Worm (Caenorhabditis elegans): Measurements from ENCODE around the gene K12B6.9.

Gene K12B6.9

DNA sequence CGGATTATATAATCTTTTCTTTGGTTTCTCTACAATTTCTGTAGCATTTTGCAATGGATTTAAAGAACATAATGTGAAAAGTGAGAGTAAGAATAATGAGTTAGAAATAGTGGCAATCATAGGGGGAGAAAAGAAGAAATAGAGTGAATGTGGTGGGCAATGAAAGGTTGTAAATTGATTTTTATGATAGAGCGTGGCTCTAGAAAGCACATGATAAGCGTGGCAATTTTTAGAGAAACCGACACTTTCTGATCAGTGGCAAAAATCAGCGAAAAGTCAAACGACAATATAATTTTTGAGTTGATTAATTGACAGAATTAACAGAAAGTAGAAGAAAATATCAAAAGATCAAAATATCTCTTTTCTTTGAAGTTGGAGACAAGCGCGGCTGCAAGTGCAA lies at the start of gene K12B6.9:
K12B6.9 (minus strand) TSS at position 266 of the 400 bp plus-strand sequence.
- TF ChIP-seq nhr-12 (tag; optimal IDR thresholded peaks at IDR 0.05) (no peak), pqm-1 (tag; optimal IDR thresholded peaks at IDR 0.05) (peak; percentile 25), elt-2 (tag; optimal IDR thresholded peaks at IDR 0.05) (peak; percentile 75)

DNA sequence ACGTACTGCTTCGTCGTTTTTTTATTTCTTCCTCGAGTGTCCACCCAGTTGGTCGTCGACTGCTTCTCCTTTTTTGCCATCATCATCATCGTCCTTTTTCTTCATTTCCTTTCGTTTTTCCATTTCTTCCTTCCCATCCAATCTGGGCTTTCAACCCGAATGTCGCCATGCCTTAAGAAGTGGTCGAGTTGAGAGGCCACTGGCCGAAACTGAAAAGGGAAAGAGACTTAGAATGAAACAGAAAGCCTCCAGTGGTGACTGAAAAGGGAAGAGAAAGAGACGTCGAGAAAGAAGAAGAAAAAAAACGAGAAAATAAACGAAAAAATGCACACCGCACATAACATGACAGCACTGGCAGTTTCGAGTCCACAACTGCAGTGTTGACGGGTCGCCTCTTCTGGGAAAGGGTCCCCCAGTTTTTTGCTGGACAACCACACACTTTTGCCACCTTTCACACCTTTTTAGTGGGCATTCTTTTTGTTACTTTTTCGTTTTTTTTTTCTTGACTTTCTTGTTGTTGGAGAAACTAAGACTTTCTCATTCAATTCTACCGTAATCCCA lies 48.7 kb upstream of the K12B6.9 start:
- no peak for TF ChIP-seq zag-1 (tag; optimal IDR thresholded peaks at IDR 0.05)
- TF ChIP-seq nhr-43 (tag; optimal IDR thresholded peaks at IDR 0.05; ENCODE audit: poor library complexity, severe bottlenecking), result no peak
- TF ChIP-seq nfya-1 (tag; optimal IDR thresholded peaks at IDR 0.05; ENCODE audit: insufficient read depth), result peak; percentile 78
- TF ChIP-seq hmg-11 (tag; optimal IDR thresholded peaks at IDR 0.05), result peak; percentile 2

DNA sequence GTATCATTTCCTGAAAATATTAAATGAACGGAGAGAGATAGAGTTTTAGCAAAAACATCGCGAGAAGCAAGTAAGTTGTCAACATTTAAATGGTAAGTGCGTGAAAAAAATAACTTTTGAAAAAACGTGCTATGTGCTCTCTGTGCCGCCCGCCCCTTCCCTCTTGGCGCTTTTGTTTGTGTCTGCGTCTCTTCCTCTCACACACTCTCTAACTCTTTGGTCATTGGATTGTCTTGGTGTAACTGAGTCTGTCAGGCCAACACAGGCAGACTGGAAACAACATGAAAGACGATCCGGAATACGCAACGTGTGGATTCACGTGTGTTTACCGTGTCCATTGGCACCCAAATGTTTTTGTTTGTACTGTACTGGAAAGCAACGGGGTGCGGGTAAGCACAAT lies 43.6 kb upstream of the K12B6.9 start, which contains the start of gene T28C12.6:
T28C12.6 (minus strand) TSS at position 12 of the 400 bp plus-strand sequence.
- TF ChIP-seq egl-27 (tag; optimal IDR thresholded peaks at IDR 0.05) (no peak), mdl-1 (tag; optimal IDR thresholded peaks at IDR 0.05) (no peak), hmg-11 (tag; optimal IDR thresholded peaks at IDR 0.05) (no peak), jun-1 (tag; optimal IDR thresholded peaks at IDR 0.05) (no peak), ceh-82 (tag; optimal IDR thresholded peaks at IDR 0.05) (no peak), nhr-25 (tag; optimal IDR thresholded peaks at IDR 0.05) (no peak), fkh-2 (tag; optimal IDR thresholded peaks at IDR 0.05) (no peak), ztf-11 (tag; optimal IDR thresholded peaks at IDR 0.05) (no peak), nhr-12 (tag; optimal IDR thresholded peaks at IDR 0.05) (no peak), pqm-1 (tag; optimal IDR thresholded peaks at IDR 0.05) (no peak), eor-1 (tag; optimal IDR thresholded peaks at IDR 0.05) (no peak), ztf-4 (tag; optimal IDR thresholded peaks at IDR 0.05) (no peak), nfya-1 (tag; optimal IDR thresholded peaks at IDR 0.05; ENCODE audit: insufficient read depth) (no peak)

DNA sequence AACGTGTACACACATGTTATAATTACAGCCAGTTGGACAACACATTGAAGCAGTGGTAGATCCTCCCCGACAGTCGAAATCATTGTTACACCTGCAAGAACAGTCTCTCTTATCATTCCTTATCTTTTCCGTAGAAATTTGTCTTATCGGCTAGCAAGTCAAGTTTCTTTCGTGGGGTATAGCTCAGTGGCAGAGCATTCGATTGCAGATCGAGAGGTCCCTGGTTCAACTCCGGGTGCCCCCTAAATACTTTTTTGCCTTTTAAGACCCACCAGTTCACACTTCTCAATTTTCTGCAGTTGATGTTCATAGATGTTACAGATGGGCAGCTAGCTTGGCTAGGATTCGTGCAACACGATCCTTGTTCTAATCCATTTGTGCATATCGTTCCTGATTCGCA lies 42.8 kb upstream of the K12B6.9 start:
- TF ChIP-seq nhr-43 (tag; optimal IDR thresholded peaks at IDR 0.05; ENCODE audit: poor library complexity, severe bottlenecking) (peak; percentile 35), elt-2 (tag; optimal IDR thresholded peaks at IDR 0.05) (peak; percentile 57), eor-1 (tag; optimal IDR thresholded peaks at IDR 0.05) (no peak)

DNA sequence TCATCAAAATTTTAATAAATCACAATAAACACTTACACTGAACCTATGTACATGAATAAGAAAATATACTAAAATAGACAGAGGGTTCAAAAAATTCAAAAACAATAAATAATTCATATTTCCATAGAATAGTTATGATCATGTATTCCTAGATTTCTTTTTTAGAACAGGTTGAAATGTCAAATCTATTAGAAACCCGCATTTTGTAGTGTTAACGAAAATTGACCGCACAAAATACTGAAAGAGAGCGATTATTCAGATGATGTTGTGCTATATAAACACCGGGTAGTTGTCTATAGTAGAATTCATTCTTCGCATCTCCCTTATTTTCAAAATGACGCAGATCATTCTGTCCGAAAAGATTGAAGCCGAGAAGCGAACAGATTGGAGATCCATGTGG lies 39.1 kb upstream of the K12B6.9 start, which contains the start of gene T28C12.1:
T28C12.1 (plus strand) TSS at position 301 of the 400 bp plus-strand sequence.
- no peak for TF ChIP-seq nhr-25 (tag; optimal IDR thresholded peaks at IDR 0.05)

DNA sequence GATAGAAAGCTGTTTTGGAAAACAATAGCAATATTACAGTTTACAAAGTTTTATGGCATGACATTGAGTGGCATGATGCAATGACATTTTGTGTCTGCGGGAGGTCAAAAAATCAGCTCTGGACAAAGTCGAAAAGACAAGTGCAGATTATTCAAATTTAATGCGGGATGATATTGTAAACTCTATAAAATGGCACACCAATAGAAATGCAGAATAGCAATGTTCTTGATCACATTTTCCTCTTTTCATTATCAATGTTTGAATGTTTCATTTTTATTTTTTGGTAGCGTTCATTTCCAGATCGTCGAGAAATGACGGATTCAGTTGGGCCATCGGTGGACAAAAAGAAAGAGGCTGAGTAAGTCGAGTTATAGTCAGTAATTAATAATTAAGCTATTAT lies 36.4 kb upstream of the K12B6.9 start, which contains the start of gene T28C12.2:
T28C12.2 (plus strand) TSS at position 301 of the 400 bp plus-strand sequence.
- TF ChIP-seq ZK546.5 (tag; optimal IDR thresholded peaks at IDR 0.05) (no peak), fkh-10 (GFP tag; optimal IDR thresholded peaks at IDR 0.05) (no peak), nhr-77 (tag; optimal IDR thresholded peaks at IDR 0.05) (no peak), ceh-28 (tag; optimal IDR thresholded peaks at IDR 0.05) (no peak), ceh-82 (tag; optimal IDR thresholded peaks at IDR 0.05) (no peak), nhr-11 (tag; optimal IDR thresholded peaks at IDR 0.05) (no peak), ama-1 (optimal IDR thresholded peaks at IDR 0.05) (no peak), pqm-1 (tag; optimal IDR thresholded peaks at IDR 0.05) (no peak)

DNA sequence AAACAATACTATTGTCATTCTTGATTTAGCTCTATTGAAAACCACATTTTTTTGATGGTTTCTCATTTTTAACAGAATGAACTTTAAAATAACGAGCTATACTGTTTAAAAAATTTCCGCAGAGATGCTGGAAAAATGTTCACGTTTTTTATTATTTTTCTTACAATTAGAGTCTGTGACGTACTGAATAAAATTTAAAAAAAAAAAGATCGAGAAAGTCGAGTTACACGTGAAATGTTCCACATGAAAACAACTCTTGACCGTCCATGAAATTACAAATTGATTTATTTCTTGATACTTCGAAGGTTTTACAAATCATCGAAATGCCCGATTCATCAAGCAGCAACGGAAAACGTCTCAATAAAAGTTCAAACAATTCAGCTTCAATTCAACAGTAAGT lies 34.5 kb upstream of the K12B6.9 start, which contains the start of gene fbxa-202:
fbxa-202 (plus strand) TSS at position 301 of the 400 bp plus-strand sequence.
- TF ChIP-seq ceh-16 (tag; optimal IDR thresholded peaks at IDR 0.05) (no peak), ceh-82 (tag; optimal IDR thresholded peaks at IDR 0.05) (no peak)

DNA sequence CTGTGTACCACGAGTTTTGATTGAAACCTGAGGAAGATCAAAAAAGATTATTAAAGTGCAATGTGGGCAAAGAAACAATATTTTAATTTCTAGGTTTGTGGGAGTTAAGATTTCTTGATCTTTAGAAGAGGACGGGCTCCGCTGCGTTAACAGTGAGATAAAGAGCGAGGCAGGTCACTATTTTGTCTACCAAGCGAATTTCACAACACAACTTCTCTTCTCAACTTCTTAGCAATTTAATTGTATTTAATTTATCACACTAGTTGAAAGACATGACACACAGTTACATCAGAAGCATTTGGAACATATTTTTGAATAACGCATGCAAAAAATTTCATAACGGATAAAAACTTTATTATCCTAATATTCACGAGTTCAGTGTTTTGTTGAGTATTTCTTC lies 33.9 kb upstream of the K12B6.9 start:
- TF ChIP-seq ama-1 (optimal IDR thresholded peaks at IDR 0.05) (peak; percentile 9), sea-2 (GFP tag; optimal IDR thresholded peaks at IDR 0.05) (no peak), elt-3 (tag; optimal IDR thresholded peaks at IDR 0.05) (peak in 1 of 3 experiments; percentile 33)

Measured in whole organism, L3 larva.